Worm (Caenorhabditis elegans) whole organism, L1 larva: ENCODE measurements around the gene pho-8.

Experiments
- C16A3.4 ChIP-seq: fragments of 150-350 bp; optimal IDR thresholded peaks from 2 replicates; lab custom pipeline; 2014; ENCODE audit warnings: missing biosample characterization, missing genetic modification characterization
- Y116A8C.19 ChIP-seq: sonication (generic microtip); optimal IDR thresholded peaks from 2 replicates; lab custom pipeline; 2016; ENCODE audit warnings: missing compliant biosample characterization, missing genetic modification characterization, borderline replicate concordance
- ama-1 ChIP-seq: fragments of 150-350 bp; optimal IDR thresholded peaks from 2 replicates; lab custom pipeline; 2014
- blmp-1 ChIP-seq: fragments of 150-350 bp; optimal IDR thresholded peaks from 2 replicates; lab custom pipeline; 2014; ENCODE audit warnings: missing biosample characterization, missing genetic modification characterization
- ceh-63 ChIP-seq: fragments of 200-800 bp; sonication (Bioruptor generic); optimal IDR thresholded peaks from 2 replicates; lab custom pipeline; 2018; ENCODE audit warnings: mild to moderate bottlenecking, missing genetic modification characterization, missing compliant biosample characterization
- ceh-8 ChIP-seq: fragments of 200-800 bp; sonication (Bioruptor generic); optimal IDR thresholded peaks from 2 replicates; lab custom pipeline; 2018; ENCODE audit warnings: mild to moderate bottlenecking, missing genetic modification characterization, moderate library complexity, missing compliant biosample characterization
- ces-1 ChIP-seq: fragments of 150-350 bp; optimal IDR thresholded peaks from 2 replicates; lab custom pipeline; 2014; ENCODE audit warnings: missing biosample characterization, missing genetic modification reagents, missing genetic modification characterization
- efl-1 ChIP-seq, 4 experiments: fragments of 150-350 bp; optimal IDR thresholded peaks in 3 of 4; peaks in 1 of 4; 1 replicate in 1 of 4; 2 replicates in 3 of 4; lab custom pipeline; 2014; ENCODE audit warnings: missing biosample characterization in 2 of 4, missing genetic modification characterization in 2 of 4, missing genetic modification reagents in 2 of 4
- egl-13 ChIP-seq: sonication (generic microtip); optimal IDR thresholded peaks from 2 replicates; lab custom pipeline; 2016; ENCODE audit warnings: missing genotype, missing genetic modification reagents, missing genetic modification characterization, missing compliant biosample characterization
- egl-27 ChIP-seq, 2 experiments: fragments of 150-350 bp in 1 of 2; sonication (generic microtip); optimal IDR thresholded peaks; 3 replicates each; lab custom pipeline; 2017 to 2018; ENCODE audit warnings: missing biosample characterization in 2 of 2, missing genetic modification characterization in 2 of 2, missing genetic modification reagents in 2 of 2
- elt-3 ChIP-seq, 6 experiments: fragments of 150-350 bp in 1 of 6; sonication (generic microtip); optimal IDR thresholded peaks; 2 replicates each; lab custom pipeline; 2017 to 2018; ENCODE audit warnings: missing biosample characterization in 6 of 6, missing genetic modification characterization in 6 of 6, inconsistent platforms in 1 of 6
- ets-5 ChIP-seq: fragments of 200-800 bp; sonication (Bioruptor generic); IDR thresholded peaks from 2 replicates; pipeline ENCODE4 v1.3.6; 2022; ENCODE audit warnings: missing genetic modification characterization, missing compliant biosample characterization
- fos-1 ChIP-seq: fragments of 150-350 bp; optimal IDR thresholded peaks from 2 replicates; lab custom pipeline; 2014; ENCODE audit warnings: missing biosample characterization, missing genetic modification characterization
- grh-1 ChIP-seq: fragments of 200-800 bp; sonication (Bioruptor generic); IDR thresholded peaks from 2 replicates; pipeline ENCODE4 v1.3.6; 2022; ENCODE audit warnings: missing genetic modification reagents, missing genetic modification characterization, missing compliant biosample characterization
- hlh-17 ChIP-seq: fragments of 200-800 bp; sonication (Bioruptor generic); optimal IDR thresholded peaks from 2 replicates; lab custom pipeline; 2018; ENCODE audit warnings: missing genetic modification characterization, mild to moderate bottlenecking, missing compliant biosample characterization, moderate library complexity, borderline replicate concordance
- hpl-2 ChIP-seq: fragments of 150-350 bp; optimal IDR thresholded peaks from 2 replicates; lab custom pipeline; 2014; ENCODE audit warnings: missing biosample characterization, missing genetic modification reagents, missing genetic modification characterization
- irx-1 ChIP-seq: sonication (generic microtip); optimal IDR thresholded peaks from 2 replicates; lab custom pipeline; 2016; ENCODE audit warnings: missing genetic modification characterization, missing compliant biosample characterization
- isw-1 ChIP-seq: fragments of 200-800 bp; sonication (Bioruptor generic); IDR thresholded peaks from 2 replicates; pipeline ENCODE4 v1.3.6; 2022; ENCODE audit warnings: missing genetic modification characterization, missing compliant biosample characterization
- jun-1 ChIP-seq: fragments of 150-350 bp; optimal IDR thresholded peaks from 2 replicates; lab custom pipeline; 2014; ENCODE audit warnings: missing biosample characterization, missing genetic modification reagents, missing genetic modification characterization
- lin-13 ChIP-seq: fragments of 150-350 bp; optimal IDR thresholded peaks from 2 replicates; lab custom pipeline; 2014; ENCODE audit warnings: missing biosample characterization, missing genetic modification reagents, missing genetic modification characterization
- lin-14 ChIP-seq: fragments of 200-800 bp; sonication (Bioruptor generic); optimal IDR thresholded peaks from 2 replicates; lab custom pipeline; 2018; ENCODE audit warnings: mild to moderate bottlenecking, missing genetic modification characterization, moderate library complexity, missing compliant biosample characterization
- lin-35 ChIP-seq, 2 experiments: fragments of 150-350 bp; optimal IDR thresholded peaks; 2 replicates each; lab custom pipeline; 2014; ENCODE audit warnings: missing biosample characterization in 2 of 2, missing genetic modification characterization in 2 of 2, missing genetic modification reagents in 2 of 2
- lin-39 ChIP-seq: fragments of 150-350 bp; optimal IDR thresholded peaks from 2 replicates; lab custom pipeline; 2014; ENCODE audit warnings: missing biosample characterization, missing genetic modification reagents, missing genetic modification characterization
- lir-3 ChIP-seq: sonication (generic microtip); optimal IDR thresholded peaks from 2 replicates; lab custom pipeline; 2016; ENCODE audit warnings: mild to moderate bottlenecking, missing genetic modification characterization, moderate library complexity, missing compliant biosample characterization; ENCODE audit not compliant: poor library complexity
- lsy-2 ChIP-seq, 2 experiments: fragments of 150-350 bp; optimal IDR thresholded peaks; 2 replicates each; lab custom pipeline; 2014; ENCODE audit warnings: missing biosample characterization in 2 of 2, missing genetic modification characterization in 2 of 2
- mab-9 ChIP-seq: fragments of 200-800 bp; sonication (Bioruptor generic); IDR thresholded peaks from 2 replicates; pipeline ENCODE4 v1.3.6; 2022; ENCODE audit warnings: missing genetic modification reagents, missing genetic modification characterization, missing compliant biosample characterization
- mdl-1 ChIP-seq, 2 experiments: fragments of 150-350 bp; optimal IDR thresholded peaks; 2 replicates each; lab custom pipeline; 2014 to 2017; ENCODE audit warnings: missing biosample characterization in 2 of 2, missing genetic modification characterization in 2 of 2, inconsistent platforms in 1 of 2
- mef-2 ChIP-seq: fragments of 150-350 bp; optimal IDR thresholded peaks from 2 replicates; lab custom pipeline; 2014; ENCODE audit warnings: missing biosample characterization, missing genetic modification characterization
- nhr-12 ChIP-seq: sonication (generic microtip); optimal IDR thresholded peaks from 2 replicates; lab custom pipeline; 2017; ENCODE audit warnings: missing biosample characterization, missing genetic modification characterization
- nhr-19 ChIP-seq: fragments of 200-800 bp; sonication (Bioruptor generic); conservative IDR thresholded peaks from 2 replicates; pipeline ENCODE4 v1.3.6; 2022; ENCODE audit warnings: missing genetic modification characterization, missing compliant biosample characterization
- nhr-20 ChIP-seq: sonication (generic microtip); optimal IDR thresholded peaks from 2 replicates; lab custom pipeline; 2016; ENCODE audit warnings: mild to moderate bottlenecking, missing genetic modification characterization, missing compliant biosample characterization
- nhr-47 ChIP-seq: sonication (generic microtip); optimal IDR thresholded peaks from 2 replicates; lab custom pipeline; 2016; ENCODE audit warnings: mild to moderate bottlenecking, missing genetic modification characterization, moderate library complexity, missing compliant biosample characterization
- nhr-71 ChIP-seq: sonication (generic microtip); optimal IDR thresholded peaks from 2 replicates; lab custom pipeline; 2016; ENCODE audit warnings: mild to moderate bottlenecking, missing genetic modification characterization, moderate library complexity, missing compliant biosample characterization
- nhr-85 ChIP-seq: sonication (generic microtip); peaks from one replicate; lab custom pipeline; 2016; ENCODE audit warnings: missing genetic modification characterization, inconsistent platforms, missing compliant biosample characterization
- nhr-90 ChIP-seq: sonication (generic microtip); optimal IDR thresholded peaks from 2 replicates; lab custom pipeline; 2016; ENCODE audit warnings: mild to moderate bottlenecking, missing genetic modification characterization, missing compliant biosample characterization; ENCODE audit not compliant: poor library complexity
- pax-3 ChIP-seq: fragments of 200-800 bp; sonication (Bioruptor generic); optimal IDR thresholded peaks from 2 replicates; lab custom pipeline; 2018; ENCODE audit warnings: mild to moderate bottlenecking, missing genetic modification characterization, moderate library complexity, missing compliant biosample characterization
- snu-23 ChIP-seq: sonication (generic microtip); optimal IDR thresholded peaks from 2 replicates; lab custom pipeline; 2016; ENCODE audit warnings: missing genetic modification characterization, missing compliant biosample characterization
- sup-37 ChIP-seq: fragments of 200-800 bp; sonication (Bioruptor generic); optimal IDR thresholded peaks from 2 replicates; lab custom pipeline; 2018; ENCODE audit warnings: mild to moderate bottlenecking, missing genetic modification characterization, missing compliant biosample characterization
- swsn-7 ChIP-seq: sonication (generic microtip); optimal IDR thresholded peaks from 2 replicates; lab custom pipeline; 2016; ENCODE audit warnings: missing genetic modification characterization, missing compliant biosample characterization
- tbx-2 ChIP-seq: sonication (generic microtip); optimal IDR thresholded peaks from 2 replicates; lab custom pipeline; 2016; ENCODE audit warnings: missing genetic modification characterization, missing compliant biosample characterization
- unc-130 ChIP-seq: fragments of 150-350 bp; optimal IDR thresholded peaks from 2 replicates; lab custom pipeline; 2017; ENCODE audit warnings: missing biosample characterization, missing genetic modification characterization, inconsistent platforms
- unc-30 ChIP-seq: sonication (generic microtip); optimal IDR thresholded peaks from 2 replicates; lab custom pipeline; 2017; ENCODE audit warnings: missing biosample characterization, missing genetic modification characterization
- unc-62 ChIP-seq: fragments of 150-350 bp; optimal IDR thresholded peaks from 2 replicates; lab custom pipeline; 2014; ENCODE audit warnings: missing biosample characterization, missing genetic modification reagents, missing genetic modification characterization
- unc-98 ChIP-seq: fragments of 200-800 bp; sonication (Bioruptor generic); IDR thresholded peaks from 2 replicates; pipeline ENCODE4 v1.3.6; 2022; ENCODE audit warnings: missing genetic modification characterization, missing compliant biosample characterization
- vab-15 ChIP-seq: sonication (generic microtip); optimal IDR thresholded peaks from 2 replicates; lab custom pipeline; 2017; ENCODE audit warnings: missing genotype, mild to moderate bottlenecking, missing genetic modification characterization, missing compliant biosample characterization
- xbp-1 ChIP-seq: sonication (generic microtip); optimal IDR thresholded peaks from 2 replicates; lab custom pipeline; 2016; ENCODE audit warnings: missing genetic modification characterization, missing compliant biosample characterization
- zag-1 ChIP-seq: fragments of 150-350 bp; optimal IDR thresholded peaks from 2 replicates; lab custom pipeline; 2014; ENCODE audit warnings: missing biosample characterization, missing genetic modification characterization

pho-8 gene

ce11 chrV:11798320-11798719, 35.1 kb upstream of the pho-8 start (continued):
- TF ChIP-seq nhr-71 (peak; percentile 73), fos-1 (tag; lab: Kevin White, UChicago) (no peak), mef-2 (tag; lab: Kevin White, UChicago) (no peak), efl-1 (optimal IDR thresholded peaks at IDR 0.05; lab: Kevin White, UChicago) (no peak), efl-1 (GFP tag; optimal IDR thresholded peaks at IDR 0.05 in 1 of 2; lab: Kevin White, UChicago) (peak in 1 of 2 experiments; percentile 80), nhr-19 (GFP tag; lab: Robert Waterston, UW) (peak; percentile 26; the same call in 1 of the 2 replicates)

- TF ChIP-seq mef-2 (tag; lab: Kevin White, UChicago) (no peak), C16A3.4 (peak; percentile 46), tbx-2 (tag; lab: Kevin White, UChicago) (peak; percentile 78), pax-3 (tag; lab: Kevin White, UChicago) (no peak), vab-15 (tag; lab: Kevin White, UChicago) (peak; percentile 56), nhr-90 (tag; lab: Kevin White, UChicago) (peak; percentile 88), nhr-19 (GFP tag; lab: Robert Waterston, UW) (peak; percentile 82), unc-130 (peak; percentile 49), xbp-1 (tag; lab: Kevin White, UChicago) (peak; percentile 32), blmp-1 (peak; percentile 80), nhr-85 (tag; lab: Kevin White, UChicago) (peak; percentile 99), grh-1 (GFP tag; lab: Robert Waterston, UW) (peak; percentile 76), efl-1 (optimal IDR thresholded peaks at IDR 0.05; lab: Kevin White, UChicago) (no peak), efl-1 (GFP tag; optimal IDR thresholded peaks at IDR 0.05 in 1 of 2; lab: Kevin White, UChicago) (no peak), unc-98 (GFP tag; lab: Robert Waterston, UW) (no peak), snu-23 (peak; percentile 76), lsy-2 (tag; optimal IDR thresholded peaks at IDR 0.05; lab: Kevin White, UChicago) (peak; percentile 21 to 53), zag-1 (tag; lab: Kevin White, UChicago) (no peak), ces-1 (GFP tag; lab: Kevin White, UChicago) (no peak), hlh-17 (GFP tag; lab: Kevin White, UChicago) (no peak), unc-62 (GFP tag; lab: Kevin White, UChicago) (no peak), nhr-12 (tag; lab: Kevin White, UChicago) (no peak), elt-3 (tag; optimal IDR thresholded peaks at IDR 0.05; lab: Kevin White, UChicago) (peak in 5 of 6 experiments; percentile 21 to 91 (median 48)), jun-1 (tag; lab: Kevin White, UChicago) (peak; percentile 24), nhr-47 (tag; lab: Kevin White, UChicago) (peak; percentile 76), lin-14 (GFP tag; lab: Kevin White, UChicago) (peak; percentile 89), ets-5 (no peak), Y116A8C.19 (no peak), ceh-63 (GFP tag; lab: Kevin White, UChicago) (no peak), ceh-8 (GFP tag; lab: Kevin White, UChicago) (no peak), isw-1 (no peak), lin-13 (peak; percentile 41), mab-9 (GFP tag; lab: Robert Waterston, UW) (peak; percentile 58; the same call in 1 of the 2 replicates), lir-3 (peak; percentile 41), sup-37 (no peak), egl-13 (tag; lab: Kevin White, UChicago) (no peak), irx-1 (peak; percentile 38), nhr-71 (peak; percentile 93), lin-35 (GFP tag; optimal IDR thresholded peaks at IDR 0.05; lab: Kevin White, UChicago) (peak in 1 of 2 experiments; percentile 71), egl-27 (tag; optimal IDR thresholded peaks at IDR 0.05; lab: Kevin White, UChicago) (peak in 1 of 2 experiments; percentile 36), mdl-1 (tag; optimal IDR thresholded peaks at IDR 0.05; lab: Kevin White, UChicago) (peak in 1 of 2 experiments; percentile 96), nhr-20 (tag; lab: Kevin White, UChicago) (peak; percentile 94), hpl-2 (GFP tag; lab: Kevin White, UChicago) (no peak), unc-30 (tag; lab: Kevin White, UChicago) (no peak), swsn-7 (peak; percentile 23), lin-39 (tag; lab: Kevin White, UChicago) (no peak), ama-1 (no peak)
These were observed 34.1 kb upstream of the pho-8 start for ce11 chrV:11799252-11799822.
